Worm (Caenorhabditis elegans): Measurements from ENCODE around the gene Y17D7C.6.

DNA sequence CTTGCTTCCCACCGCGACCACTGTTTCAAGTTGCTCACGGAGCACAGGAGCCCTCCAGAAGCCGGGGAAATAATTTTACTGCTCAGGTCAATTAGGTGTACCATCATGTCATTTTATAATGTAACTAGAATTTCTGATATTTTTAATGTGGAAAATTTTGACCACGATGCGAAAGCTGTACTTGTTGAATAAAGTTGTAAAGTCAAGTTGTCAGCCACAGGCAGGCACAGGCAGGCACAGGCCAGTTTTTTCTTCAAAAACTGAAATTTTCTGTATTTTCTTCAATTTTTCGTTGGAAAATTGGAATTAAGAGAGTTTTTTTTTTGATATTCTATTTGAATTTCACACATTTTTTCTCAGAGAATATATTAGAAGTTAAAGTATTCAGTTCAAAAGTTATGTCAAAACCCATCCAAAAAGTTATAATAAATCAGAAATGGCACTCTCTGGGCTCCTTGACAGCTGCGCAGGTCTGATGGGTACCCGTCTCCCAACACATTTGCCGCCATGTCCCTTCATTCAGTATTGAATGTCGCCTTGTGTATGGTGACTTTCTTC, 3.5 kb upstream of the Y17D7C.6 start, which contains the start of gene Y17D7C.1:
- TF ChIP-seq snpc-4 (tag; optimal IDR thresholded peaks at IDR 0.05) (no peak), unc-39 (tag; optimal IDR thresholded peaks at IDR 0.05) (no peak), nhr-12 (tag; optimal IDR thresholded peaks at IDR 0.05) (no peak), fos-1 (tag; optimal IDR thresholded peaks at IDR 0.05) (no peak)

Measured in whole organism, L2 larva.